Worm (Caenorhabditis elegans) whole organism, late embryonic: ENCODE measurements around the gene W02D7.12.

Experiments used
- K02D7.2 ChIP-seq: sonication (generic microtip); optimal IDR thresholded peaks from 2 replicates; lab custom pipeline; 2017; ENCODE audit warnings: mild to moderate bottlenecking, missing genetic modification characterization, missing compliant biosample characterization
- ceh-30 ChIP-seq: fragments of 150-350 bp; optimal IDR thresholded peaks from 2 replicates; lab custom pipeline; 2014; ENCODE audit warnings: missing biosample characterization, missing genetic modification characterization
- fkh-10 ChIP-seq: fragments of 150-350 bp; optimal IDR thresholded peaks from 2 replicates; lab custom pipeline; 2014; ENCODE audit warnings: missing biosample characterization, missing genetic modification reagents, missing genetic modification characterization
- lin-11 ChIP-seq: fragments of 200-800 bp; sonication (Bioruptor generic); optimal IDR thresholded peaks from 2 replicates; lab custom pipeline; 2018; ENCODE audit warnings: mild to moderate bottlenecking, missing genetic modification characterization, missing compliant biosample characterization
- mec-3 ChIP-seq: sonication (generic microtip); optimal IDR thresholded peaks from 2 replicates; lab custom pipeline; 2016; ENCODE audit warnings: borderline replicate concordance, missing genetic modification characterization, missing compliant biosample characterization
- nfya-1 ChIP-seq: sonication (generic microtip); optimal IDR thresholded peaks from 2 replicates; lab custom pipeline; 2017; ENCODE audit warnings: missing genetic modification characterization, mild to moderate bottlenecking, missing compliant biosample characterization, antibody characterized with exemption, moderate library complexity
- pqm-1 ChIP-seq: sonication (generic microtip); optimal IDR thresholded peaks from 2 replicates; lab custom pipeline; 2016; ENCODE audit warnings: missing genetic modification characterization, missing compliant biosample characterization
- sdc-2 ChIP-seq: sonication (generic microtip); optimal IDR thresholded peaks from 2 replicates; lab custom pipeline; 2016; ENCODE audit warnings: missing genotype, missing genetic modification characterization, missing compliant biosample characterization

- TF ChIP-seq pqm-1 (tag; lab: Kevin White, UChicago) (no peak), nfya-1 (no peak), mec-3 (tag; lab: Kevin White, UChicago) (no peak), lin-11 (no peak), sdc-2 (tag; lab: Kevin White, UChicago) (no peak), fkh-10 (no peak), K02D7.2 (tag; lab: Kevin White, UChicago) (no peak), ceh-30 (no peak)
These were observed 24.3 kb downstream of the W02D7.12 start for ce11 chrV:8335620-8336019.
